Fruit fly (Drosophila melanogaster): ENCODE measurements around the gene Reph.

The Reph gene

DNA sequence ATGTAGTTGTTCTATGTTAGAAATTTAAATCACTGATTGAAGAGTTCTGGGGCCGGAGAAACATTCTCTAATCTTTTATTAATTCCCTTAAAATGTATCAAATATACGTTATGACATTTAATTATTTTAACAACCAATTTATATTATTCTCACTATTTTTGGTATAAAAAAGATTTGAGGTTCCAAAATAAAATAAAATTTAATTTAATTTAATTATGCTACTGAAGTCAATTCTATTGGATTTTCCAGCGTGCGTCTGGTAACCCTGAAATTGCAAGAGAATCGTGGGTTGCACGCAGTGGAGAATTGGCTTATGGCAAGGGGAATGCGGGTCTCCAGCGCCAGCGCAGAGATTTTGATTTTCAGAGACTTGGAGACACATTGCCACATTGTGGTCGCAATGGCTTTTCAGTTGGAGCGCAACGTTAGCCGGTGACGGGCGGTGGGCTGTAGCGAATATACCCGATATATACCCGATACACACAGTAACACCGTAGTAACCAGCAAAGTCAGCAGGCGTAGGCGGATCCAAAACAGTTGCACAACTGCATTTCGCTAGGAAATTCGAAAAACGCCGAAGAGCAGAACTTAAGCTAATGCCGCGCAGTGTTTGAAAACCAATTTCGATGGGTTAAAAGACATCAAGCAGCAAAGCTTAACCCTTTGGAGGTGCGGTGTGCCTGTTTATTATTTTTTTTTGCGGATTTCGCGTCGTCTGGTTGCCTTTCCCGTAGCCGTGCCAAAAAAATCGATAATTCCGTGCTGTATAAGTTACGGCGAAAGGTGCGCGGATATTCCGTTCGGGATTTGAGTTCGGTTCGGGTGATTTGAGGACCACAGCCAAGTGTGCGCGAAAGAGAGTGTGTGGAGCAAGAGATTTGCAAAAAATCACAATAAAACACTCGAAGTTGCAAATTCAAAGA is 2.2 kb downstream of the Reph start (continued):
- TF ChIP-seq CG9437 (GFP tag; optimal IDR thresholded peaks at IDR 0.05) (peak; percentile 64), C15 (GFP tag; IDR thresholded peaks at IDR 0.05) (no peak), CG9797 (GFP tag; optimal IDR thresholded peaks at IDR 0.05) (no peak), CG3163 (GFP tag; optimal IDR thresholded peaks at IDR 0.05) (no peak), tx (GFP tag; optimal IDR thresholded peaks at IDR 0.05) (no peak), gfzf (GFP tag; optimal IDR thresholded peaks at IDR 0.05) (no peak), CG3726 (GFP tag; IDR thresholded peaks at IDR 0.05) (no peak), CG9609 (GFP tag; optimal IDR thresholded peaks at IDR 0.05) (no peak), CG33557 (GFP tag; optimal IDR thresholded peaks at IDR 0.05) (peak; percentile 28), pan (optimal IDR thresholded peaks at IDR 0.05) (no peak), pan (GFP tag; optimal IDR thresholded peaks at IDR 0.05 in 1 of 2, IDR thresholded peaks at IDR 0.05 in 1 of 2) (no peak), kay (GFP tag; optimal IDR thresholded peaks at IDR 0.05) (no peak), ken (GFP tag; IDR thresholded peaks at IDR 0.05) (peak; percentile 43; the same call in 1 of the 3 replicates), mirr (GFP tag; optimal IDR thresholded peaks at IDR 0.05) (no peak), CG6683 (GFP tag; optimal IDR thresholded peaks at IDR 0.05) (no peak), CG4404 (GFP tag; IDR thresholded peaks at IDR 0.05) (no peak), Fer2 (tag; optimal IDR thresholded peaks at IDR 0.05) (no peak), Ravus (GFP tag; IDR thresholded peaks at IDR 0.05) (no peak; the same call in none of the 2 replicates), Myb (GFP tag; optimal IDR thresholded peaks at IDR 0.05) (no peak), CG17328 (GFP tag; IDR thresholded peaks at IDR 0.05) (no peak), CG32532 (GFP tag; IDR thresholded peaks at IDR 0.05) (no peak), Tbp (GFP tag; optimal IDR thresholded peaks at IDR 0.05) (no peak), CG17359 (tag; optimal IDR thresholded peaks at IDR 0.05) (peak; percentile 11), Xbp1 (GFP tag; optimal IDR thresholded peaks at IDR 0.05) (peak; percentile 10), luna (GFP tag; optimal IDR thresholded peaks at IDR 0.05) (no peak), CG12942 (GFP tag; optimal IDR thresholded peaks at IDR 0.05) (no peak), CG31224 (GFP tag; IDR thresholded peaks at IDR 0.05) (no peak), CG12236 (GFP tag; optimal IDR thresholded peaks at IDR 0.05) (no peak), Med (GFP tag) (peak; percentile 63), pros (GFP tag; optimal IDR thresholded peaks at IDR 0.05) (no peak), shn (GFP tag; optimal IDR thresholded peaks at IDR 0.05) (no peak), CG13424 (tag; optimal IDR thresholded peaks at IDR 0.05) (peak; percentile 63), CG10431 (GFP tag; optimal IDR thresholded peaks at IDR 0.05) (no peak), CG12219 (GFP tag; optimal IDR thresholded peaks at IDR 0.05) (no peak), z (GFP tag; IDR thresholded peaks at IDR 0.05) (0 out of 3 replicates have a peak, but pooled peaks have one; percentile 52), CG9817 (tag; optimal IDR thresholded peaks at IDR 0.05) (no peak), exex (tag; optimal IDR thresholded peaks at IDR 0.05) (no peak), CG3838 (GFP tag; optimal IDR thresholded peaks at IDR 0.05) (no peak), Eip74EF (GFP tag; optimal IDR thresholded peaks at IDR 0.05) (peak in 1 of 2 experiments; percentile 38), CG11093 (GFP tag; IDR thresholded peaks at IDR 0.05) (no peak), bsh (GFP tag; optimal IDR thresholded peaks at IDR 0.05) (peak; percentile 24 to 47), CG16815 (GFP tag; optimal IDR thresholded peaks at IDR 0.05) (no peak), CG32767 (GFP tag; IDR thresholded peaks at IDR 0.05) (no peak), Scr (GFP tag; IDR thresholded peaks at IDR 0.05; ENCODE audit: partially characterized antibody) (no peak), seq (GFP tag; IDR thresholded peaks at IDR 0.05) (no peak), CG11504 (tag; optimal IDR thresholded peaks at IDR 0.05) (peak; percentile 78), CG13296 (GFP tag; optimal IDR thresholded peaks at IDR 0.05) (no peak), h (optimal IDR thresholded peaks at IDR 0.05) (no peak), sd (tag; optimal IDR thresholded peaks at IDR 0.05) (no peak), Hsf (GFP tag; optimal IDR thresholded peaks at IDR 0.05) (no peak)
